Fruit fly (Drosophila melanogaster): ENCODE data around the gene CG43390.

The CG43390 gene

dm6 chr3L:11556637-11557036, 23.1 kb downstream of the CG43390 start (continued):
- TF ChIP-seq CkIIα-i1 (GFP tag; IDR thresholded peaks at IDR 0.05) (no peak), wek (GFP tag; optimal IDR thresholded peaks at IDR 0.05) (no peak), Fer2 (tag; optimal IDR thresholded peaks at IDR 0.05) (no peak), CG17359 (tag; optimal IDR thresholded peaks at IDR 0.05) (no peak), CG32767 (GFP tag; IDR thresholded peaks at IDR 0.05) (no peak), Oaz (GFP tag; IDR thresholded peaks at IDR 0.05) (no peak), Vsx1 (GFP tag; optimal IDR thresholded peaks at IDR 0.05) (peak; percentile 22), CG15011 (GFP tag; optimal IDR thresholded peaks at IDR 0.05) (peak; percentile 41), CG12155 (GFP tag; optimal IDR thresholded peaks at IDR 0.05) (peak; percentile 23), CG4404 (GFP tag; IDR thresholded peaks at IDR 0.05) (no peak), mld (GFP tag; IDR thresholded peaks at IDR 0.05; ENCODE audit: partially characterized antibody) (no peak), ems (GFP tag; optimal IDR thresholded peaks at IDR 0.05) (no peak), jigr1 (GFP tag; IDR thresholded peaks at IDR 0.05) (no peak), HLH3B (GFP tag; IDR thresholded peaks at IDR 0.05) (no peak), Hr39 (optimal IDR thresholded peaks at IDR 0.05) (no peak), gem (tag; optimal IDR thresholded peaks at IDR 0.05) (peak; percentile 67), MESR4 (GFP tag; optimal IDR thresholded peaks at IDR 0.05) (no peak), fru (optimal IDR thresholded peaks at IDR 0.05) (no peak), CG3281 (GFP tag; optimal IDR thresholded peaks at IDR 0.05) (peak; percentile 70), Gsc (GFP tag; IDR thresholded peaks at IDR 0.05) (no peak), ham (GFP tag; IDR thresholded peaks at IDR 0.05) (no peak), Sox100B (GFP tag; optimal IDR thresholded peaks at IDR 0.05) (peak; percentile 15), kah (GFP tag; optimal IDR thresholded peaks at IDR 0.05) (no peak), Pdp1 (GFP tag; optimal IDR thresholded peaks at IDR 0.05) (peak in 1 of 2 experiments; percentile 9), Meics (GFP tag; optimal IDR thresholded peaks at IDR 0.05) (peak; percentile 66), Dip2 (GFP tag; IDR thresholded peaks at IDR 0.05) (no peak), pita (GFP tag; optimal IDR thresholded peaks at IDR 0.05) (no peak), Mes4 (GFP tag; optimal IDR thresholded peaks at IDR 0.05) (no peak), ken (GFP tag; IDR thresholded peaks at IDR 0.05) (no peak), dm (GFP tag; optimal IDR thresholded peaks at IDR 0.05) (no peak), Rfx (GFP tag; IDR thresholded peaks at IDR 0.05) (peak; percentile 38; the same call in 1 of the 2 replicates), schlank (tag; optimal IDR thresholded peaks at IDR 0.05) (no peak), Deaf1 (tag; optimal IDR thresholded peaks at IDR 0.05) (no peak), otp (GFP tag; IDR thresholded peaks at IDR 0.05) (no peak), corto (GFP tag; optimal IDR thresholded peaks at IDR 0.05) (no peak), CG9215 (GFP tag; IDR thresholded peaks at IDR 0.05) (no peak), CG2116 (GFP tag; optimal IDR thresholded peaks at IDR 0.05) (no peak), CG12391 (tag; optimal IDR thresholded peaks at IDR 0.05) (peak; percentile 21), CG11695 (GFP tag; IDR thresholded peaks at IDR 0.05) (0 out of 3 replicates have a peak, but pooled peaks have one; percentile 13), D19B (GFP tag; optimal IDR thresholded peaks at IDR 0.05) (peak; percentile 7), Eip74EF (GFP tag; optimal IDR thresholded peaks at IDR 0.05) (no peak), H15 (GFP tag; IDR thresholded peaks at IDR 0.05) (no peak), Nf-YA (GFP tag; IDR thresholded peaks at IDR 0.05) (no peak), sens-2 (GFP tag; IDR thresholded peaks at IDR 0.05) (no peak), danr (GFP tag; IDR thresholded peaks at IDR 0.05) (no peak), CG3838 (GFP tag; optimal IDR thresholded peaks at IDR 0.05) (no peak), abd-A (tag; optimal IDR thresholded peaks at IDR 0.05) (no peak), CG17612 (GFP tag; IDR thresholded peaks at IDR 0.05) (no peak), Lim3 (GFP tag; IDR thresholded peaks at IDR 0.05) (no peak), Jarid2 (GFP tag; optimal IDR thresholded peaks at IDR 0.05) (no peak), Doc3 (GFP tag; IDR thresholded peaks at IDR 0.05; ENCODE audit: partially characterized antibody) (no peak), CG10321 (GFP tag; IDR thresholded peaks at IDR 0.05) (no peak), CG17912 (GFP tag; optimal IDR thresholded peaks at IDR 0.05) (no peak)
